Worm (Caenorhabditis elegans): ENCODE data around the gene sma-5.

DNA sequence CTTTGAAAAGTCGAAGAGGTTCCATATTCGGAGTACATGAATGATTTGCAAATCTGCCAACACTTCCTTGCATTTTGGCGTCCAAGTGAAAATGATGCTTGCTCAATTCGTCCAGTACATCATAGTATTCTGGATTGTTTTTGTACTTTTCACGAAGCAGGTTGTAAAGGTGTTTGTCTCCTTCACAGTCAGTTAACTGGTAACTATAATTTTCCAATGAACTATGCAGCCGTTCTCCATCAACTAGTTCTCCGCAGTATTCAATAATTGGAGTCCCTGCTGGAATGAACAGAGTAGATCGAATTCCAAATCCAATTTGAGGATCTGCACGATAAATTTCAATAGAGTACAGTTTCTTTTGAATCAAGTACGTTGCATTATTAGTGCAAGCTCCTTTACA lies 34.0 kb downstream of the sma-5 start:
- TF ChIP-seq nhr-11 (tag; optimal IDR thresholded peaks at IDR 0.05): no peak
- no peak for TF ChIP-seq blmp-1 (tag; optimal IDR thresholded peaks at IDR 0.05; ENCODE audit: insufficient read depth)
- no peak for TF ChIP-seq skn-1 (tag; optimal IDR thresholded peaks at IDR 0.05)
- no peak for TF ChIP-seq C34F6.9 (tag; optimal IDR thresholded peaks at IDR 0.05)
- TF ChIP-seq aly-2 (tag; optimal IDR thresholded peaks at IDR 0.05): no peak
- TF ChIP-seq mdl-1 (tag; optimal IDR thresholded peaks at IDR 0.05): no peak
- TF ChIP-seq nhr-77 (tag; optimal IDR thresholded peaks at IDR 0.05): no peak
- TF ChIP-seq elt-3 (tag; optimal IDR thresholded peaks at IDR 0.05): no peak
- no peak for TF ChIP-seq lin-39 (tag; optimal IDR thresholded peaks at IDR 0.05)
- TF ChIP-seq fos-1 (tag; optimal IDR thresholded peaks at IDR 0.05): no peak
- TF ChIP-seq nhr-23 (tag; optimal IDR thresholded peaks at IDR 0.05): no peak
- TF ChIP-seq nhr-237 (tag; optimal IDR thresholded peaks at IDR 0.05): no peak
- TF ChIP-seq nhr-10 (tag; optimal IDR thresholded peaks at IDR 0.05): no peak
- TF ChIP-seq snpc-4 (tag; optimal IDR thresholded peaks at IDR 0.05): no peak
